Worm (Caenorhabditis elegans): Measurements from ENCODE around the gene tbc-11.

tbc-11 gene

DNA sequence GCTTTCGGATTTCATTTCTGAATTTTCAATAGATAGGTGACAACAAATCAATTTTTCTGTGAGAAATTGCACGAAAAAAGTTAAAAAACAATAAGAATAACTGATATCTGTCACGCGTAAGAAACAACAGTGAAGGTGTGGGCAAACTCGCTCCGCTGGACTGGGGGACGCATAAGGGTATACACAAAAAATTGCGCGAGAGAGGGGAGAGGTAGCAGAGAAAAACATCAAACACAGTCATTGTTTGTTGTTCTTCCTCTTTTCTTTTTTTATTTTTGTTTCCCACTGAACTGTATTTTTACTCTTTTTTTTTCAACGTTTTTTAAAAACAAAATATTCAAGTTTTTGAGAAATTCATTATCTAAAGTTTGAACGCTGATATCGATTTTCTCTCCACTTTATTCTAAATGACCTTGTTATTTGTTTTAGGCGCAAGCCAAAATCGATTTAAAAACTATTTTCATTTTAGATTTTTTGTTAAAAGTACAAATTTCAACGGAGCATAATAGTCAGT is at the start of gene tbc-11, which contains the start of gene pifk-1 (continued):
- TF ChIP-seq egl-27 (tag; optimal IDR thresholded peaks at IDR 0.05), result no peak
- 0 out of 2 replicates have a peak, but pooled peaks have one; percentile 14 for TF ChIP-seq hmg-1.1 (GFP tag; IDR thresholded peaks at IDR 0.05)
- no peak for TF ChIP-seq lin-15B (tag; optimal IDR thresholded peaks at IDR 0.05)
- no peak for TF ChIP-seq nhr-10 (tag; optimal IDR thresholded peaks at IDR 0.05)
- no peak for TF ChIP-seq nhr-11 (tag; optimal IDR thresholded peaks at IDR 0.05)
- TF ChIP-seq hif-1 (tag; optimal IDR thresholded peaks at IDR 0.05), result peak in 1 of 2 experiments; percentile 46
- no peak for TF ChIP-seq snpc-1.2 (GFP tag; IDR thresholded peaks at IDR 0.05)
- TF ChIP-seq unc-62 (GFP tag; optimal IDR thresholded peaks at IDR 0.05 in 1 of 2), result no peak
- no peak for TF ChIP-seq unc-62 (tag; optimal IDR thresholded peaks at IDR 0.05)
- TF ChIP-seq sdz-12 (GFP tag; optimal IDR thresholded peaks at IDR 0.05), result no peak
- no peak for TF ChIP-seq lir-3 (tag; optimal IDR thresholded peaks at IDR 0.05)
- TF ChIP-seq F10B5.3 (tag; optimal IDR thresholded peaks at IDR 0.05), result no peak
- TF ChIP-seq daf-12 (tag; optimal IDR thresholded peaks at IDR 0.05), result no peak
- peak; percentile 71 for TF ChIP-seq hlh-11 (tag; optimal IDR thresholded peaks at IDR 0.05)
- no peak for TF ChIP-seq spr-1 (tag; optimal IDR thresholded peaks at IDR 0.05)
- TF ChIP-seq duxl-1 (tag; optimal IDR thresholded peaks at IDR 0.05; ENCODE audit: poor library complexity), result no peak
- peak; percentile 79 for TF ChIP-seq mes-2 (tag; optimal IDR thresholded peaks at IDR 0.05; ENCODE audit: poor library complexity, severe bottlenecking)
- no peak for TF ChIP-seq ctbp-1 (GFP tag; IDR thresholded peaks at IDR 0.05)
- no peak for TF ChIP-seq egl-43 (GFP tag; IDR thresholded peaks at IDR 0.05)
- no peak for TF ChIP-seq nhr-111 (GFP tag; optimal IDR thresholded peaks at IDR 0.05)
- no peak for TF ChIP-seq ztf-7 (tag; optimal IDR thresholded peaks at IDR 0.05)
- TF ChIP-seq ceh-62 (tag; optimal IDR thresholded peaks at IDR 0.05), result no peak
- no peak for TF ChIP-seq zfp-2 (tag; optimal IDR thresholded peaks at IDR 0.05)
- no peak for TF ChIP-seq fos-1 (tag; optimal IDR thresholded peaks at IDR 0.05)
- no peak for TF ChIP-seq saeg-2 (GFP tag; IDR thresholded peaks at IDR 0.05)
- no peak for TF ChIP-seq ztf-11 (tag; optimal IDR thresholded peaks at IDR 0.05)
- no peak for TF ChIP-seq spr-3 (GFP tag; optimal IDR thresholded peaks at IDR 0.05)
- no peak for TF ChIP-seq F26F4.8 (GFP tag; conservative IDR thresholded peaks at IDR 0.05)
- TF ChIP-seq nhr-77 (tag; optimal IDR thresholded peaks at IDR 0.05), result peak; percentile 46
- no peak for TF ChIP-seq T26A8.4 (GFP tag; IDR thresholded peaks at IDR 0.05)
- no peak for TF ChIP-seq unc-130 (GFP tag; optimal IDR thresholded peaks at IDR 0.05)
- TF ChIP-seq hlh-30 (tag; optimal IDR thresholded peaks at IDR 0.05; ENCODE audit: insufficient read depth), result peak; percentile 91
- TF ChIP-seq lin-29 (GFP tag; IDR thresholded peaks at IDR 0.05), result no peak
- no peak for TF ChIP-seq tag-97 (GFP tag; IDR thresholded peaks at IDR 0.05)
- TF ChIP-seq nhr-41 (GFP tag; IDR thresholded peaks at IDR 0.05), result no peak
- TF ChIP-seq Y105C5A.15 (GFP tag; IDR thresholded peaks at IDR 0.05), result no peak
- TF ChIP-seq nhr-6 (tag; optimal IDR thresholded peaks at IDR 0.05), result peak; percentile 26
- no peak for TF ChIP-seq lin-39 (tag; optimal IDR thresholded peaks at IDR 0.05)
- no peak for TF ChIP-seq madf-9 (GFP tag; conservative IDR thresholded peaks at IDR 0.05)
- TF ChIP-seq T20F7.1 (GFP tag; optimal IDR thresholded peaks at IDR 0.05), result no peak
- TF ChIP-seq F44E2.7 (GFP tag; IDR thresholded peaks at IDR 0.05), result no peak
- no peak for TF ChIP-seq gei-8 (GFP tag; optimal IDR thresholded peaks at IDR 0.05)
- no peak for TF ChIP-seq dmd-9 (GFP tag; IDR thresholded peaks at IDR 0.05)
- TF ChIP-seq rbr-2 (tag; optimal IDR thresholded peaks at IDR 0.05), result no peak
- no peak for TF ChIP-seq mdt-29 (GFP tag; IDR thresholded peaks at IDR 0.05)
- TF ChIP-seq nhr-42 (GFP tag; IDR thresholded peaks at IDR 0.05), result no peak
- TF ChIP-seq dmd-8 (GFP tag; IDR thresholded peaks at IDR 0.05), result 0 out of 2 replicates have a peak, but pooled peaks have one; percentile 25
- TF ChIP-seq pha-4 (GFP tag; IDR thresholded peaks at IDR 0.05), result no peak
- TF ChIP-seq pha-4 (tag; optimal IDR thresholded peaks at IDR 0.05), result peak; percentile 95
- TF ChIP-seq ceh-82 (tag; optimal IDR thresholded peaks at IDR 0.05), result no peak
- no peak for TF ChIP-seq ZK337.2 (GFP tag; IDR thresholded peaks at IDR 0.05)
- TF ChIP-seq zfp-3 (GFP tag; conservative IDR thresholded peaks at IDR 0.05), result no peak
